Fruit fly (Drosophila melanogaster): ENCODE results near the gene CG31495.

Gene CG31495

DNA sequence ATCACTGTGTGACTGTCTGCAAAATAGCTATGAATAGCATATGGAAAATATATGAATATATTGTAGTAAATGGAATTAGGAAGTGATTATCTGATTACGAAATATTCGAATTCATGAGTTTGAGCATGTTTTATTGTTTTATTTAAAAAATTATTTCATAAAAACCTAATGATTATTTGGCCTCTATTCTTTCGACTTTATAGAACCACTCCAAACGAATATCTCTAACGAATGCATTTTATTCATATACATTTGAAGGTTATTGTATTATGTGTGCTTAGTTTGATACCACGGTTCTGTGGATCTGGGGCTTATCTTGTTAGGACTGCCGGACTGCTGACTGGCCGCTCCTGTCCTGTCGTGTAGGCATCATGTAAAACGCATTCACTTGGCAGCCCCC lies 6.2 kb upstream of the CG31495 start (continued):
- TF ChIP-seq CG10631 (GFP tag; optimal IDR thresholded peaks at IDR 0.05), result peak; percentile 75
- TF ChIP-seq CG4318 (GFP tag; optimal IDR thresholded peaks at IDR 0.05), result peak; percentile 51
- peak; percentile 72 for TF ChIP-seq Sox14 (GFP tag; optimal IDR thresholded peaks at IDR 0.05)
- TF ChIP-seq Eip93F (GFP tag; optimal IDR thresholded peaks at IDR 0.05), result no peak
- TF ChIP-seq Sox15 (GFP tag; optimal IDR thresholded peaks at IDR 0.05), result peak; percentile 4
- peak; percentile 64 for TF ChIP-seq esn (GFP tag; optimal IDR thresholded peaks at IDR 0.05)
- TF ChIP-seq dac (GFP tag; optimal IDR thresholded peaks at IDR 0.05), result no peak
- TF ChIP-seq CG3919 (GFP tag; optimal IDR thresholded peaks at IDR 0.05), result peak; percentile 56
- TF ChIP-seq CG6163 (GFP tag; IDR thresholded peaks at IDR 0.05), result peak; percentile 33; the same call in 1 of the 3 replicates
- TF ChIP-seq Hr39 (GFP tag; optimal IDR thresholded peaks at IDR 0.05), result peak; percentile 44
- no peak for TF ChIP-seq cyc (GFP tag; optimal IDR thresholded peaks at IDR 0.05)

DNA sequence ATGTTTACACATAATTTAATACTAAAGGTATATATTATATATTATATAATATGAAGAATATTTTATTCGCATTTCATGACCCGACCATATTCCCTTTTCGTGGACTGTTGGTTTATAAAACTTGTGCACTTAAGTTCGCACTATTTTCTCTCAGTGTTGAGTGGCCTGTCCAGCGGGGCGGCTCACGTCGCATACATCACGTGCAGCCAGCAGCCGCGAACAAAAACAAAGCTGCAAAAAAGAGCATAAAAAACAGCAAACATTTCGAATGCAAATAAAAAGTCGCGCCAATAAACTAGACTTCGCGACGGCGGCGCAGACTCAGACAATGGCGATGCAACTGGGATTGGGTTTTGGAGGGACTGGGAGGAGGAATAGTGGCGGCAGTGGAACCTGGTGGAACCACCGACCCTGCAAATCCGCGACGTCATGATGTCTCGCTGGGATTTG lies 5.5 kb upstream of the CG31495 start:
- TF ChIP-seq CG11902 (GFP tag; optimal IDR thresholded peaks at IDR 0.05), result peak; percentile 39
- no peak for TF ChIP-seq fd85E (GFP tag; optimal IDR thresholded peaks at IDR 0.05)
- TF ChIP-seq CG11294 (GFP tag; IDR thresholded peaks at IDR 0.05), result 0 out of 2 replicates have a peak, but pooled peaks have one; percentile 24
- peak; percentile 89 for TF ChIP-seq eg (GFP tag; IDR thresholded peaks at IDR 0.05)
- peak; percentile 86 for TF ChIP-seq OdsH (GFP tag; optimal IDR thresholded peaks at IDR 0.05)
- TF ChIP-seq Lpt (GFP tag; optimal IDR thresholded peaks at IDR 0.05), result peak; percentile 39
- peak; percentile 27 for TF ChIP-seq cyc (GFP tag; optimal IDR thresholded peaks at IDR 0.05)
- TF ChIP-seq dac (GFP tag; optimal IDR thresholded peaks at IDR 0.05), result peak; percentile 86
- peak; percentile 92 to 95 for TF ChIP-seq ss (GFP tag; optimal IDR thresholded peaks at IDR 0.05)
- TF ChIP-seq Ets21C (GFP tag; optimal IDR thresholded peaks at IDR 0.05), result no peak
- TF ChIP-seq Blimp-1 (GFP tag; optimal IDR thresholded peaks at IDR 0.05), result no peak
- TF ChIP-seq CG31627 (GFP tag; optimal IDR thresholded peaks at IDR 0.05), result peak; percentile 25
- peak; percentile 67 for TF ChIP-seq Sox15 (GFP tag; optimal IDR thresholded peaks at IDR 0.05)
- TF ChIP-seq Eip75B (GFP tag; optimal IDR thresholded peaks at IDR 0.05), result peak; percentile 69
- TF ChIP-seq CG8319 (GFP tag; optimal IDR thresholded peaks at IDR 0.05), result peak; percentile 57
- peak; percentile 87 for TF ChIP-seq Hr4 (GFP tag; optimal IDR thresholded peaks at IDR 0.05)
- TF ChIP-seq Sox102F (GFP tag; optimal IDR thresholded peaks at IDR 0.05), result peak; percentile 56
- peak; percentile 38 for TF ChIP-seq Hr39 (GFP tag; optimal IDR thresholded peaks at IDR 0.05)
- TF ChIP-seq CG8632 (GFP tag; optimal IDR thresholded peaks at IDR 0.05), result peak; percentile 80
- peak; percentile 64 for TF ChIP-seq Met (GFP tag; optimal IDR thresholded peaks at IDR 0.05)
- peak; percentile 72 for TF ChIP-seq esn (GFP tag; optimal IDR thresholded peaks at IDR 0.05)
- peak; percentile 86 for TF ChIP-seq dsx (GFP tag; optimal IDR thresholded peaks at IDR 0.05; ENCODE audit: poor library complexity, severe bottlenecking)
- peak; percentile 53 for TF ChIP-seq CG7368 (GFP tag; optimal IDR thresholded peaks at IDR 0.05)
- peak; percentile 53 for TF ChIP-seq Sox14 (GFP tag; optimal IDR thresholded peaks at IDR 0.05)
- TF ChIP-seq CG3919 (GFP tag; optimal IDR thresholded peaks at IDR 0.05), result peak; percentile 78
- TF ChIP-seq lz (GFP tag; optimal IDR thresholded peaks at IDR 0.05), result peak; percentile 49
- TF ChIP-seq CG32006 (GFP tag; optimal IDR thresholded peaks at IDR 0.05), result peak; percentile 89
- TF ChIP-seq CG34406 (GFP tag; optimal IDR thresholded peaks at IDR 0.05), result peak; percentile 82
- peak; percentile 89 for TF ChIP-seq Ets96B (tag; optimal IDR thresholded peaks at IDR 0.05)
- TF ChIP-seq svp (GFP tag), result peak; percentile 77
- TF ChIP-seq achi (GFP tag; optimal IDR thresholded peaks at IDR 0.05), result peak; percentile 90
- TF ChIP-seq Smox (GFP tag; optimal IDR thresholded peaks at IDR 0.05), result peak; percentile 36
- TF ChIP-seq CG3032 (tag; optimal IDR thresholded peaks at IDR 0.05), result peak; percentile 88
- peak; percentile 33 for TF ChIP-seq CG11762 (GFP tag; optimal IDR thresholded peaks at IDR 0.05; ENCODE audit: insufficient read depth)
- peak; percentile 71 for TF ChIP-seq CG9139 (GFP tag; optimal IDR thresholded peaks at IDR 0.05)
- peak; percentile 95 for TF ChIP-seq CG8119 (GFP tag; IDR thresholded peaks at IDR 0.05)
- peak; percentile 82 for TF ChIP-seq spab (GFP tag; optimal IDR thresholded peaks at IDR 0.05)
- peak; percentile 90 for TF ChIP-seq CG10631 (GFP tag; optimal IDR thresholded peaks at IDR 0.05)
- TF ChIP-seq CG6276 (GFP tag; optimal IDR thresholded peaks at IDR 0.05), result peak; percentile 85
- peak; percentile 92 for TF ChIP-seq CG15336 (GFP tag; IDR thresholded peaks at IDR 0.05)
- TF ChIP-seq pdm3 (GFP tag; optimal IDR thresholded peaks at IDR 0.05), result peak; percentile 55
- TF ChIP-seq CG6792 (GFP tag; optimal IDR thresholded peaks at IDR 0.05), result peak; percentile 76
- peak; percentile 67 to 86 for TF ChIP-seq salr (GFP tag; optimal IDR thresholded peaks at IDR 0.05)
- TF ChIP-seq CG16779 (tag; optimal IDR thresholded peaks at IDR 0.05), result peak; percentile 84
- peak; percentile 89 for TF ChIP-seq Eip78C (GFP tag)
- peak; percentile 80 for TF ChIP-seq net (GFP tag; optimal IDR thresholded peaks at IDR 0.05)
